Worm (Caenorhabditis elegans) whole organism, L1 larva: ENCODE data around the gene K01G5.8.

ENCODE experiments used
- C34B4.2 ChIP-seq: sonication (generic microtip); optimal IDR thresholded peaks from 2 replicates; lab custom pipeline; 2017; ENCODE audit warnings: mild to moderate bottlenecking, missing genetic modification characterization, missing compliant biosample characterization
- aly-2 ChIP-seq: fragments of 150-350 bp; optimal IDR thresholded peaks from 2 replicates; lab custom pipeline; 2014; ENCODE audit warnings: missing biosample characterization, missing genetic modification characterization
- ama-1 ChIP-seq: fragments of 150-350 bp; optimal IDR thresholded peaks from 2 replicates; lab custom pipeline; 2014
- blmp-1 ChIP-seq: fragments of 150-350 bp; optimal IDR thresholded peaks from 2 replicates; lab custom pipeline; 2014; ENCODE audit warnings: missing biosample characterization, missing genetic modification characterization
- ceh-63 ChIP-seq: fragments of 200-800 bp; sonication (Bioruptor generic); optimal IDR thresholded peaks from 2 replicates; lab custom pipeline; 2018; ENCODE audit warnings: mild to moderate bottlenecking, missing genetic modification characterization, missing compliant biosample characterization
- ceh-8 ChIP-seq: fragments of 200-800 bp; sonication (Bioruptor generic); optimal IDR thresholded peaks from 2 replicates; lab custom pipeline; 2018; ENCODE audit warnings: mild to moderate bottlenecking, missing genetic modification characterization, moderate library complexity, missing compliant biosample characterization
- ceh-82 ChIP-seq, 3 experiments: fragments of 150-350 bp in 1 of 3; sonication (generic microtip) in 2 of 3; optimal IDR thresholded peaks; 2 replicates each; lab custom pipeline; 2014 to 2017; ENCODE audit warnings: missing biosample characterization in 3 of 3, missing genetic modification characterization in 3 of 3
- ceh-90 ChIP-seq: sonication (generic microtip); optimal IDR thresholded peaks from 2 replicates; lab custom pipeline; 2016; ENCODE audit warnings: missing genetic modification characterization, missing compliant biosample characterization
- ces-1 ChIP-seq: fragments of 150-350 bp; optimal IDR thresholded peaks from 2 replicates; lab custom pipeline; 2014; ENCODE audit warnings: missing biosample characterization, missing genetic modification reagents, missing genetic modification characterization
- dpl-1 ChIP-seq, 3 experiments: fragments of 150-350 bp in 2 of 3; sonication (generic microtip) in 1 of 3; optimal IDR thresholded peaks; 2 replicates each; lab custom pipeline; 2014 to 2017; ENCODE audit warnings: missing biosample characterization in 3 of 3, missing genetic modification characterization in 3 of 3, missing genetic modification reagents in 3 of 3
- dsc-1 ChIP-seq: sonication (generic microtip); optimal IDR thresholded peaks from 2 replicates; lab custom pipeline; 2016; ENCODE audit warnings: mild to moderate bottlenecking, missing genetic modification characterization, missing compliant biosample characterization
- efl-1 ChIP-seq, 4 experiments: fragments of 150-350 bp; optimal IDR thresholded peaks in 3 of 4; peaks in 1 of 4; 1 replicate in 1 of 4; 2 replicates in 3 of 4; lab custom pipeline; 2014; ENCODE audit warnings: missing biosample characterization in 2 of 4, missing genetic modification characterization in 2 of 4, missing genetic modification reagents in 2 of 4
- egl-13 ChIP-seq: sonication (generic microtip); optimal IDR thresholded peaks from 2 replicates; lab custom pipeline; 2016; ENCODE audit warnings: missing genotype, missing genetic modification reagents, missing genetic modification characterization, missing compliant biosample characterization
- elt-3 ChIP-seq, 6 experiments: fragments of 150-350 bp in 1 of 6; sonication (generic microtip); optimal IDR thresholded peaks; 2 replicates each; lab custom pipeline; 2017 to 2018; ENCODE audit warnings: missing biosample characterization in 6 of 6, missing genetic modification characterization in 6 of 6, inconsistent platforms in 1 of 6
- ets-5 ChIP-seq: fragments of 200-800 bp; sonication (Bioruptor generic); IDR thresholded peaks from 2 replicates; pipeline ENCODE4 v1.3.6; 2022; ENCODE audit warnings: missing genetic modification characterization, missing compliant biosample characterization
- fkh-10 ChIP-seq: sonication (generic microtip); optimal IDR thresholded peaks from 2 replicates; lab custom pipeline; 2017; ENCODE audit warnings: missing biosample characterization, missing genetic modification reagents, missing genetic modification characterization
- fkh-4 ChIP-seq: sonication (generic microtip); optimal IDR thresholded peaks from 2 replicates; lab custom pipeline; 2016; ENCODE audit warnings: missing compliant biosample characterization, missing genetic modification characterization, borderline replicate concordance
- fkh-8 ChIP-seq: sonication (generic microtip); optimal IDR thresholded peaks from 2 replicates; lab custom pipeline; 2016; ENCODE audit warnings: mild to moderate bottlenecking, missing genetic modification characterization, missing compliant biosample characterization
- grh-1 ChIP-seq: fragments of 200-800 bp; sonication (Bioruptor generic); IDR thresholded peaks from 2 replicates; pipeline ENCODE4 v1.3.6; 2022; ENCODE audit warnings: missing genetic modification reagents, missing genetic modification characterization, missing compliant biosample characterization
- hpl-2 ChIP-seq: fragments of 150-350 bp; optimal IDR thresholded peaks from 2 replicates; lab custom pipeline; 2014; ENCODE audit warnings: missing biosample characterization, missing genetic modification reagents, missing genetic modification characterization
- jun-1 ChIP-seq: fragments of 150-350 bp; optimal IDR thresholded peaks from 2 replicates; lab custom pipeline; 2014; ENCODE audit warnings: missing biosample characterization, missing genetic modification reagents, missing genetic modification characterization
- lin-13 ChIP-seq: fragments of 150-350 bp; optimal IDR thresholded peaks from 2 replicates; lab custom pipeline; 2014; ENCODE audit warnings: missing biosample characterization, missing genetic modification reagents, missing genetic modification characterization
- lin-15B ChIP-seq: fragments of 150-350 bp; sonication (generic microtip); optimal IDR thresholded peaks from 3 replicates; lab custom pipeline; 2014; ENCODE audit warnings: missing biosample characterization, missing genetic modification characterization
- lin-35 ChIP-seq, 2 experiments: fragments of 150-350 bp; optimal IDR thresholded peaks; 2 replicates each; lab custom pipeline; 2014; ENCODE audit warnings: missing biosample characterization in 2 of 2, missing genetic modification characterization in 2 of 2, missing genetic modification reagents in 2 of 2
- lir-3 ChIP-seq: sonication (generic microtip); optimal IDR thresholded peaks from 2 replicates; lab custom pipeline; 2016; ENCODE audit warnings: mild to moderate bottlenecking, missing genetic modification characterization, moderate library complexity, missing compliant biosample characterization; ENCODE audit not compliant: poor library complexity
- lsy-2 ChIP-seq, 2 experiments: fragments of 150-350 bp; optimal IDR thresholded peaks; 2 replicates each; lab custom pipeline; 2014; ENCODE audit warnings: missing biosample characterization in 2 of 2, missing genetic modification characterization in 2 of 2
- mef-2 ChIP-seq: fragments of 150-350 bp; optimal IDR thresholded peaks from 2 replicates; lab custom pipeline; 2014; ENCODE audit warnings: missing biosample characterization, missing genetic modification characterization
- mep-1 ChIP-seq: fragments of 150-350 bp; optimal IDR thresholded peaks from 2 replicates; lab custom pipeline; 2014; ENCODE audit warnings: missing biosample characterization, missing genetic modification characterization
- nhr-11 ChIP-seq: fragments of 150-350 bp; optimal IDR thresholded peaks from 2 replicates; lab custom pipeline; 2014; ENCODE audit warnings: missing biosample characterization, missing genetic modification characterization
- nhr-237 ChIP-seq: fragments of 150-350 bp; optimal IDR thresholded peaks from 2 replicates; lab custom pipeline; 2014; ENCODE audit warnings: missing biosample characterization, missing genetic modification characterization
- nhr-28 ChIP-seq: fragments of 150-350 bp; optimal IDR thresholded peaks from 2 replicates; lab custom pipeline; 2014; ENCODE audit warnings: missing biosample characterization, missing genetic modification characterization
- nhr-47 ChIP-seq: sonication (generic microtip); optimal IDR thresholded peaks from 2 replicates; lab custom pipeline; 2016; ENCODE audit warnings: mild to moderate bottlenecking, missing genetic modification characterization, moderate library complexity, missing compliant biosample characterization
- nhr-71 ChIP-seq: sonication (generic microtip); optimal IDR thresholded peaks from 2 replicates; lab custom pipeline; 2016; ENCODE audit warnings: mild to moderate bottlenecking, missing genetic modification characterization, moderate library complexity, missing compliant biosample characterization
- nhr-85 ChIP-seq: sonication (generic microtip); peaks from one replicate; lab custom pipeline; 2016; ENCODE audit warnings: missing genetic modification characterization, inconsistent platforms, missing compliant biosample characterization
- pqm-1 ChIP-seq: sonication (generic microtip); optimal IDR thresholded peaks from 3 replicates; lab custom pipeline; 2017; ENCODE audit warnings: missing biosample characterization, missing genetic modification characterization
- skn-1 ChIP-seq: fragments of 150-350 bp; optimal IDR thresholded peaks from 2 replicates; lab custom pipeline; 2014; ENCODE audit warnings: missing biosample characterization, missing genetic modification characterization
- snpc-4 ChIP-seq: fragments of 150-350 bp; optimal IDR thresholded peaks from 2 replicates; lab custom pipeline; 2014; ENCODE audit warnings: missing biosample characterization, missing genetic modification characterization
- snu-23 ChIP-seq: sonication (generic microtip); optimal IDR thresholded peaks from 2 replicates; lab custom pipeline; 2016; ENCODE audit warnings: missing genetic modification characterization, missing compliant biosample characterization
- sox-4 ChIP-seq: sonication (generic microtip); optimal IDR thresholded peaks from 2 replicates; lab custom pipeline; 2016; ENCODE audit warnings: missing genetic modification characterization, missing compliant biosample characterization
- sptf-1 ChIP-seq: fragments of 150-350 bp; optimal IDR thresholded peaks from 2 replicates; lab custom pipeline; 2014; ENCODE audit warnings: missing biosample characterization, missing genetic modification characterization
- sup-37 ChIP-seq: fragments of 200-800 bp; sonication (Bioruptor generic); optimal IDR thresholded peaks from 2 replicates; lab custom pipeline; 2018; ENCODE audit warnings: mild to moderate bottlenecking, missing genetic modification characterization, missing compliant biosample characterization
- swsn-7 ChIP-seq: sonication (generic microtip); optimal IDR thresholded peaks from 2 replicates; lab custom pipeline; 2016; ENCODE audit warnings: missing genetic modification characterization, missing compliant biosample characterization
- tbx-2 ChIP-seq: sonication (generic microtip); optimal IDR thresholded peaks from 2 replicates; lab custom pipeline; 2016; ENCODE audit warnings: missing genetic modification characterization, missing compliant biosample characterization
- tlp-1 ChIP-seq: fragments of 150-350 bp; optimal IDR thresholded peaks from 2 replicates; lab custom pipeline; 2014; ENCODE audit warnings: missing biosample characterization, missing genetic modification characterization
- unc-130 ChIP-seq: fragments of 150-350 bp; optimal IDR thresholded peaks from 2 replicates; lab custom pipeline; 2017; ENCODE audit warnings: missing biosample characterization, missing genetic modification characterization, inconsistent platforms
- unc-30 ChIP-seq: sonication (generic microtip); optimal IDR thresholded peaks from 2 replicates; lab custom pipeline; 2017; ENCODE audit warnings: missing biosample characterization, missing genetic modification characterization
- unc-62 ChIP-seq: fragments of 150-350 bp; optimal IDR thresholded peaks from 2 replicates; lab custom pipeline; 2014; ENCODE audit warnings: missing biosample characterization, missing genetic modification reagents, missing genetic modification characterization
- unc-86 ChIP-seq: sonication (generic microtip); optimal IDR thresholded peaks from 2 replicates; lab custom pipeline; 2016; ENCODE audit warnings: missing genetic modification characterization, missing compliant biosample characterization
- vab-15 ChIP-seq: sonication (generic microtip); optimal IDR thresholded peaks from 2 replicates; lab custom pipeline; 2017; ENCODE audit warnings: missing genotype, mild to moderate bottlenecking, missing genetic modification characterization, missing compliant biosample characterization
- zag-1 ChIP-seq: fragments of 150-350 bp; optimal IDR thresholded peaks from 2 replicates; lab custom pipeline; 2014; ENCODE audit warnings: missing biosample characterization, missing genetic modification characterization
- zip-4 ChIP-seq: fragments of 200-800 bp; sonication (Bioruptor generic); optimal IDR thresholded peaks from 2 replicates; lab custom pipeline; 2018; ENCODE audit warnings: mild to moderate bottlenecking, missing genetic modification characterization, moderate library complexity, missing compliant biosample characterization
- ztf-4 ChIP-seq: fragments of 150-350 bp; optimal IDR thresholded peaks from 2 replicates; lab custom pipeline; 2014; ENCODE audit warnings: missing biosample characterization, missing genetic modification characterization

The K01G5.8 gene

ce11 chrIII:10746406-10746807, 5.8 kb upstream of the K01G5.8 start:
- TF ChIP-seq snpc-4 (tag; lab: Kevin White, UChicago) (no peak), nhr-85 (peak; percentile 62), hpl-2 (GFP tag; lab: Kevin White, UChicago) (no peak), lsy-2 (tag; optimal IDR thresholded peaks at IDR 0.05; lab: Kevin White, UChicago) (peak in 1 of 2 experiments; percentile 1), snu-23 (no peak), ceh-90 (tag; lab: Kevin White, UChicago) (no peak), mep-1 (no peak), nhr-28 (no peak), swsn-7 (no peak), vab-15 (no peak), unc-30 (tag; lab: Kevin White, UChicago) (no peak), C34B4.2 (tag; lab: Kevin White, UChicago) (no peak), skn-1 (no peak), unc-62 (GFP tag; lab: Kevin White, UChicago) (no peak), zag-1 (tag; lab: Kevin White, UChicago) (no peak), sptf-1 (tag; lab: Kevin White, UChicago) (no peak), ama-1 (lab: Kevin White, UChicago) (no peak), egl-13 (tag; lab: Kevin White, UChicago) (no peak), ets-5 (GFP tag; lab: Robert Waterston, UW) (no peak), ceh-8 (no peak), unc-130 (no peak), ceh-63 (GFP tag; lab: Kevin White, UChicago) (no peak), aly-2 (tag; lab: Kevin White, UChicago) (peak; percentile 50), nhr-47 (tag; lab: Kevin White, UChicago) (no peak), lin-15B (tag; lab: Kevin White, UChicago) (no peak), lin-35 (GFP tag; optimal IDR thresholded peaks at IDR 0.05; lab: Kevin White, UChicago) (no peak), nhr-237 (tag; lab: Kevin White, UChicago) (no peak), efl-1 (optimal IDR thresholded peaks at IDR 0.05; lab: Kevin White, UChicago) (no peak), efl-1 (GFP tag; optimal IDR thresholded peaks at IDR 0.05 in 1 of 2; lab: Kevin White, UChicago) (peak in 1 of 2 experiments; percentile 12), mef-2 (tag; lab: Kevin White, UChicago) (no peak), nhr-71 (tag; lab: Kevin White, UChicago) (peak; percentile 23), nhr-11 (tag; lab: Kevin White, UChicago) (no peak), ztf-4 (no peak), tbx-2 (no peak), sox-4 (tag; lab: Kevin White, UChicago) (no peak), lin-13 (no peak), lir-3 (tag; lab: Kevin White, UChicago) (no peak), fkh-8 (tag; lab: Kevin White, UChicago) (no peak)

- TF ChIP-seq fkh-10 (GFP tag; lab: Kevin White, UChicago) (peak; percentile 7), snpc-4 (tag; lab: Kevin White, UChicago) (peak; percentile 65), mep-1 (peak; percentile 78), unc-86 (tag; lab: Kevin White, UChicago) (peak; percentile 32), grh-1 (GFP tag; lab: Robert Waterston, UW) (no peak), snu-23 (peak; percentile 76), tlp-1 (tag; lab: Kevin White, UChicago) (no peak), unc-30 (tag; lab: Kevin White, UChicago) (no peak), dsc-1 (tag; lab: Kevin White, UChicago) (no peak), zip-4 (GFP tag; lab: Kevin White, UChicago) (no peak), sup-37 (no peak), ces-1 (GFP tag; lab: Kevin White, UChicago) (no peak), tbx-2 (peak; percentile 48), blmp-1 (tag; lab: Kevin White, UChicago) (peak; percentile 61), skn-1 (peak; percentile 71), fkh-8 (tag; lab: Kevin White, UChicago) (peak; percentile 49), dpl-1 (GFP tag; optimal IDR thresholded peaks at IDR 0.05; lab: Kevin White, UChicago) (peak; percentile 85 to 91 (median 86)), unc-130 (peak; percentile 72), jun-1 (tag; lab: Kevin White, UChicago) (peak; percentile 72), nhr-237 (tag; lab: Kevin White, UChicago) (no peak), ceh-82 (tag; optimal IDR thresholded peaks at IDR 0.05; lab: Kevin White, UChicago) (peak; percentile 30 to 78 (median 45)), nhr-85 (peak; percentile 79), lin-35 (GFP tag; optimal IDR thresholded peaks at IDR 0.05; lab: Kevin White, UChicago) (peak; percentile 90 to 94), elt-3 (tag; optimal IDR thresholded peaks at IDR 0.05; lab: Kevin White, UChicago) (peak in 2 of 6 experiments; percentile 44 to 62), ceh-90 (tag; lab: Kevin White, UChicago) (no peak), pqm-1 (peak; percentile 22), unc-62 (GFP tag; lab: Kevin White, UChicago) (no peak), fkh-4 (tag; lab: Kevin White, UChicago) (no peak)
Measured at ce11 chrIII:10742382-10742860, 1.8 kb upstream of the K01G5.8 start, which contains the start of the genes tbb-1 and rib-2. Gene tbb-1 (minus strand): TSS chrIII:10742432. Gene rib-2 (plus strand): TSS chrIII:10742810.
